Fruit fly (Drosophila melanogaster): ENCODE data around the gene CG15564.
A peak's percentile ranks its signal among the peaks of the same experiment; 100 is the strongest.

Gene CG15564

DNA sequence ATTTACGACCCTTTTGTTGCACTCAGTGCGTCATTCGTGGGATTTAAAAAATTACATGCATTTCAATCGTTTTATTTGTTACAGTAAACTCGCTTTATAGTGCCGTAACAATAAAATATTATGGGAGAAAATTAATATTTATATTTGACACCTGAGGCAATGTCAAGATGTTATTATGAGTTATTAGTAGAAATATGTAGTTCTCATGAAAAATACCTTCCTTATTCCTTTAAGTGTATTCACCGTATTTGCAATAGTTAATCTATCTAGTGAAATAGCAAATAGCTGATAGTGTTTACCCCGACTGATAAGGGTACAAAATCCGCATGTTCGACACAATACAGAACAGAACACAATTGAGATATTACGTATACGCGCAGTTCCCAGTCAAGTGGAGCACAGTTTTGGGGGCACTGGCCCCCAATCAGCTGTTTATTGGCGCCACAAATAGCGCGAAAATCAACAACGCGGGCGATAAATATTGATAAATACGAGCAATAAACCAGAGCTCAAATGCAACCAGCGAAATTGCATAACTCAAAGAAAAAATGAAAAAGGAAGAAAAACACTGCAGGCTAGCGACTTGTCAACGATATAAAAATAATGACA lies 15.4 kb upstream of the CG15564 start (continued):
- no peak for TF ChIP-seq Sox15 (GFP tag; optimal IDR thresholded peaks at IDR 0.05)
- TF ChIP-seq achi (GFP tag; optimal IDR thresholded peaks at IDR 0.05) = no peak
- TF ChIP-seq fd85E (GFP tag; optimal IDR thresholded peaks at IDR 0.05) = no peak
- no peak for TF ChIP-seq Eip75B (GFP tag; optimal IDR thresholded peaks at IDR 0.05)
- TF ChIP-seq CG34406 (GFP tag; optimal IDR thresholded peaks at IDR 0.05) = no peak
- TF ChIP-seq pdm3 (GFP tag; optimal IDR thresholded peaks at IDR 0.05) = peak; percentile 33
- no peak for TF ChIP-seq CG10669 (GFP tag; optimal IDR thresholded peaks at IDR 0.05)
- TF ChIP-seq Blimp-1 (GFP tag; optimal IDR thresholded peaks at IDR 0.05) = no peak
- TF ChIP-seq Smox (GFP tag; optimal IDR thresholded peaks at IDR 0.05) = no peak
- TF ChIP-seq Gug (GFP tag; IDR thresholded peaks at IDR 0.05) = no peak
- TF ChIP-seq CG6163 (GFP tag; IDR thresholded peaks at IDR 0.05) = peak; percentile 16; the same call in 1 of the 3 replicates
- no peak for TF ChIP-seq CG7368 (GFP tag; optimal IDR thresholded peaks at IDR 0.05)
- TF ChIP-seq Sox102F (GFP tag; optimal IDR thresholded peaks at IDR 0.05) = no peak
- no peak for TF ChIP-seq Sox14 (GFP tag; optimal IDR thresholded peaks at IDR 0.05)
- no peak for TF ChIP-seq ss (GFP tag; optimal IDR thresholded peaks at IDR 0.05)
- no peak for TF ChIP-seq lz (GFP tag; optimal IDR thresholded peaks at IDR 0.05)
- no peak for TF ChIP-seq Ets21C (GFP tag; optimal IDR thresholded peaks at IDR 0.05)
- TF ChIP-seq CG8319 (GFP tag; optimal IDR thresholded peaks at IDR 0.05) = no peak
- no peak for TF ChIP-seq CG11762 (GFP tag; optimal IDR thresholded peaks at IDR 0.05; ENCODE audit: insufficient read depth)
- no peak for TF ChIP-seq Lpt (GFP tag; optimal IDR thresholded peaks at IDR 0.05)

DNA sequence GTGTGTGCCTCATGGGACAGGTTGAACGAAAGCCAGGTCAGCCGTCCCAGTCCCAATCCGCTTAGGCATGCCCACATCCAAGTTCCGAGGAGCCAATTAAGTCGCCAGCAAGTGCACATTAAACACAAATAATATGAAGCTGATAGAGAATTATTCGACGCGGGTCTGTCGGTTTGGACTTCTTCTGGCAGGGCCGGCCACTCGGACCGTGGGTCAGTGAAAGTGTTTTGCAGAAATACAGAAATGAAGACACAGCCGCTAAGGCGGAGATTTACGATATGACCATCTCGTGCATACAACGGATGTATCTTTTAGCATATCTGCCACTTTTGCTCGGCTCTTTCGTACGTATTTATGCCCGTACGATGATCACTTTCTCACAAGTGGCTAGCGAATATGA lies 13.1 kb upstream of the CG15564 start:
- no peak for TF ChIP-seq achi (GFP tag; optimal IDR thresholded peaks at IDR 0.05)
- peak; percentile 92 for TF ChIP-seq Blimp-1 (GFP tag; optimal IDR thresholded peaks at IDR 0.05)
- no peak for TF ChIP-seq CG8632 (GFP tag; optimal IDR thresholded peaks at IDR 0.05)
- peak; percentile 54 for TF ChIP-seq CG6854 (GFP tag; optimal IDR thresholded peaks at IDR 0.05)

DNA sequence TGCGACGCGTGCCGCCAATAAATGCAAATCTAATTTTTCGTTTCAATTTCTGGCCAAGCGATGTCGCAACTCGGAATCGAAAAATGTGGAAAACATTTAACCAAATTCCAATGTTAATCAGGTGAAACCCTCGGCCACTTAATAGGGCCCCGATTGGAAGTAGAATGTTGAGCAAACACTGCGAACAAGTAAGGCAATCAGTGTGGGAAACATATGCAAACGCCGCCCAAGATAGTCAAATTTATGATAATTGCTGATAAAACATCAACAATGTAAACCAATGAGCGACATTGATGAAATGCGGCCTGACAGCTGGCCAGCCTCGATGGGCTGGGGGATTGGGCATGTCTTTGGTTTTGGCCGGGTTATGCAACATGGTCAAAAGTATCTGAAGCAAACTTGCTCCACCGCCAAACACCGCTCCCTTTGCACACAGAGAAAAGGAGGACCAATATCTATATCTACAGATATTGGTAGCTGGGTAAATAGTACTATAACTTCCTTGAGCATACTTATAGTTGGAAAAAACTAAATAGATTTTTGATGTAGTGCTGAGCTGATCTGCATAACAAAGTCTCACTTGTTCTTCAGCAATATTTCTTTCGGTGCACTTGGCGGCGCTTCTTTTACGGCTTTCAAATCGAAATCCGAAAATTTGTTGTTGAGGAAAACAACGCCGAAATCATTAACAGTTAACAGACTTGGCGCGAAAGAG lies 12.3 kb upstream of the CG15564 start:
- TF ChIP-seq esn (GFP tag; optimal IDR thresholded peaks at IDR 0.05) = peak; percentile 80
- TF ChIP-seq Ets96B (tag; optimal IDR thresholded peaks at IDR 0.05) = no peak
- peak; percentile 46 for TF ChIP-seq CG32006 (GFP tag; optimal IDR thresholded peaks at IDR 0.05)
- TF ChIP-seq net (GFP tag; optimal IDR thresholded peaks at IDR 0.05) = peak; percentile 62
- TF ChIP-seq fkh (GFP tag; optimal IDR thresholded peaks at IDR 0.05) = no peak
- TF ChIP-seq CG9139 (GFP tag; optimal IDR thresholded peaks at IDR 0.05) = no peak
- no peak for TF ChIP-seq Blimp-1 (GFP tag; optimal IDR thresholded peaks at IDR 0.05)
- TF ChIP-seq Sox15 (GFP tag; optimal IDR thresholded peaks at IDR 0.05) = peak; percentile 43
- TF ChIP-seq CG3919 (GFP tag; optimal IDR thresholded peaks at IDR 0.05) = peak; percentile 76
- peak; percentile 82 for TF ChIP-seq topi (GFP tag; optimal IDR thresholded peaks at IDR 0.05)
- peak; percentile 77 for TF ChIP-seq CG31627 (GFP tag; optimal IDR thresholded peaks at IDR 0.05)
- no peak for TF ChIP-seq fd59A (GFP tag; optimal IDR thresholded peaks at IDR 0.05)
- TF ChIP-seq CG8319 (GFP tag; optimal IDR thresholded peaks at IDR 0.05) = peak; percentile 61
- TF ChIP-seq Sox102F (GFP tag; optimal IDR thresholded peaks at IDR 0.05) = peak; percentile 81
- TF ChIP-seq Hr4 (GFP tag; optimal IDR thresholded peaks at IDR 0.05) = peak; percentile 32
- no peak for TF ChIP-seq CG1621 (tag; optimal IDR thresholded peaks at IDR 0.05)
- TF ChIP-seq Ets21C (GFP tag; optimal IDR thresholded peaks at IDR 0.05) = peak; percentile 73
- TF ChIP-seq CG7368 (GFP tag; optimal IDR thresholded peaks at IDR 0.05) = peak; percentile 68
- peak; percentile 73 for TF ChIP-seq CG8632 (GFP tag; optimal IDR thresholded peaks at IDR 0.05)
- no peak for TF ChIP-seq ss (GFP tag; optimal IDR thresholded peaks at IDR 0.05)
- peak; percentile 12 for TF ChIP-seq dac (GFP tag; optimal IDR thresholded peaks at IDR 0.05)
- TF ChIP-seq Met (GFP tag; optimal IDR thresholded peaks at IDR 0.05) = peak; percentile 82
- TF ChIP-seq Gug (GFP tag; IDR thresholded peaks at IDR 0.05) = no peak
- TF ChIP-seq cyc (GFP tag; optimal IDR thresholded peaks at IDR 0.05) = peak; percentile 81
- TF ChIP-seq achi (GFP tag; optimal IDR thresholded peaks at IDR 0.05) = peak; percentile 73
- no peak for TF ChIP-seq Hr38 (GFP tag; optimal IDR thresholded peaks at IDR 0.05)
- peak; percentile 38 for TF ChIP-seq Eip75B (GFP tag; optimal IDR thresholded peaks at IDR 0.05)
- peak; percentile 6 for TF ChIP-seq Lpt (GFP tag; optimal IDR thresholded peaks at IDR 0.05)
- no peak for TF ChIP-seq CG6808 (GFP tag; optimal IDR thresholded peaks at IDR 0.05)
- TF ChIP-seq vri (GFP tag; optimal IDR thresholded peaks at IDR 0.05) = no peak
- TF ChIP-seq fd85E (GFP tag; optimal IDR thresholded peaks at IDR 0.05) = peak; percentile 37
- TF ChIP-seq spab (GFP tag; optimal IDR thresholded peaks at IDR 0.05) = no peak
- TF ChIP-seq Eip93F (GFP tag; optimal IDR thresholded peaks at IDR 0.05) = peak; percentile 56
- peak; percentile 68 for TF ChIP-seq acj6 (GFP tag; optimal IDR thresholded peaks at IDR 0.05)
- TF ChIP-seq CG15336 (GFP tag; IDR thresholded peaks at IDR 0.05) = peak; percentile 33
- peak; percentile 51 for TF ChIP-seq Sox14 (GFP tag; optimal IDR thresholded peaks at IDR 0.05)

Measured in whole organism, prepupa.